Worm (Caenorhabditis elegans): ENCODE results near the gene tag-164.

tag-164 gene

DNA sequence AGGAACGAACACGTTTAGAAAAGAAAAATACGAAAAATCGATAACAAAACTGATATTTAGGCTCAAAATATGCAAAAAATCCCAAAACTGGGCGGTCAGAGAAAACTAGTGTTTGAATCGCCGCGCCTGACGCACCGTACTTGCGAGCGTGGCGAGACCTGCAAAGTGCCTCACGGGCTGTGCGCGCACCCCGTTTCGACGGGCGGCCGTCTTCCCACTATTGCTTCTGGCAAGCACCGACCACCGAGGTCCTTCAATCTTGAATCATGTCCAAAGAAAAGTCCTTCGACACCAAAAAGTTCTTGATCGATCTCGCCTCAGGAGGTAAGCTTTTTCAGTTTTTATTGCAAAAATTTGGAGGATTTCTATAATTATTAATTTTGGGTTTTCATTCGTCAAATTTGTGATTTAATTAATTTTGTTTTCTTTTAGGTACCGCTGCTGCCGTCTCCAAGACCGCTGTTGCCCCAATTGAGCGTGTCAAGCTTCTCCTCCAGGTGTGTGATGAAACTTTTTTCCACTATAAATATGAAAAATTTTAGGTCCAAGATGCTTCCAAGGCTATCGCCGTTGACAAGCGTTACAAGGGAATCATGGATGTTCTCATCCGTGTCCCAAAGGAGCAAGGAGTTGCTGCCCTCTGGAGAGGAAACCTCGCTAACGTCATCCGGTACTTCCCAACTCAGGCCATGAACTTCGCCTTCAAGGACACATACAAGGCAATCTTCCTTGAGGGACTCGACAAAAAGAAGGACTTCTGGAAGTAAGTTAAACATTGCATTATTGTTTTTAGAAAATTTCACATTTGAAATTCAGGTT, 3.8 kb downstream of the tag-164 start, which contains the start of gene ant-1.1 (continued):
- TF ChIP-seq unc-62 (GFP tag; optimal IDR thresholded peaks at IDR 0.05 in 1 of 2), result peak in 1 of 2 experiments; percentile 82
- no peak for TF ChIP-seq unc-62 (tag; optimal IDR thresholded peaks at IDR 0.05)
- peak; percentile 89 for TF ChIP-seq dmd-6 (GFP tag; IDR thresholded peaks at IDR 0.05)
- peak; percentile 4 to 50 for TF ChIP-seq mdl-1 (tag; optimal IDR thresholded peaks at IDR 0.05)
- peak; percentile 84 for TF ChIP-seq nhr-77 (tag; optimal IDR thresholded peaks at IDR 0.05)
- TF ChIP-seq ceh-20 (GFP tag; IDR thresholded peaks at IDR 0.05), result peak; percentile 85
- 0 out of 2 replicates have a peak, but pooled peaks have one; percentile 59 for TF ChIP-seq vab-7 (GFP tag; IDR thresholded peaks at IDR 0.05)
- peak; percentile 47; the same call in 1 of the 2 replicates for TF ChIP-seq Y48G9A.11 (GFP tag; IDR thresholded peaks at IDR 0.05)
- TF ChIP-seq daf-16 (GFP tag; optimal IDR thresholded peaks at IDR 0.05), result peak; percentile 35 to 52
- peak; percentile 59 for TF ChIP-seq daf-16 (tag; optimal IDR thresholded peaks at IDR 0.05)
- TF ChIP-seq ceh-32 (tag; optimal IDR thresholded peaks at IDR 0.05; ENCODE audit: poor library complexity), result no peak
- TF ChIP-seq Y5F2A.4 (GFP tag; optimal IDR thresholded peaks at IDR 0.05), result no peak
- peak; percentile 91 for TF ChIP-seq hlh-30 (tag; optimal IDR thresholded peaks at IDR 0.05; ENCODE audit: insufficient read depth)
- TF ChIP-seq arid-1 (GFP tag; conservative IDR thresholded peaks at IDR 0.05), result peak; percentile 90
- TF ChIP-seq lin-15B (tag; optimal IDR thresholded peaks at IDR 0.05), result peak; percentile 30
- peak; percentile 86 for TF ChIP-seq T20F7.1 (GFP tag; optimal IDR thresholded peaks at IDR 0.05)
- no peak for TF ChIP-seq nhr-10 (tag; optimal IDR thresholded peaks at IDR 0.05)
- TF ChIP-seq F10B5.3 (tag; optimal IDR thresholded peaks at IDR 0.05), result peak; percentile 70
- no peak for TF ChIP-seq fos-1 (tag; optimal IDR thresholded peaks at IDR 0.05)
- TF ChIP-seq ZK337.2 (GFP tag; IDR thresholded peaks at IDR 0.05), result peak; percentile 76
- TF ChIP-seq tra-1 (GFP tag; IDR thresholded peaks at IDR 0.05), result peak; percentile 81

DNA sequence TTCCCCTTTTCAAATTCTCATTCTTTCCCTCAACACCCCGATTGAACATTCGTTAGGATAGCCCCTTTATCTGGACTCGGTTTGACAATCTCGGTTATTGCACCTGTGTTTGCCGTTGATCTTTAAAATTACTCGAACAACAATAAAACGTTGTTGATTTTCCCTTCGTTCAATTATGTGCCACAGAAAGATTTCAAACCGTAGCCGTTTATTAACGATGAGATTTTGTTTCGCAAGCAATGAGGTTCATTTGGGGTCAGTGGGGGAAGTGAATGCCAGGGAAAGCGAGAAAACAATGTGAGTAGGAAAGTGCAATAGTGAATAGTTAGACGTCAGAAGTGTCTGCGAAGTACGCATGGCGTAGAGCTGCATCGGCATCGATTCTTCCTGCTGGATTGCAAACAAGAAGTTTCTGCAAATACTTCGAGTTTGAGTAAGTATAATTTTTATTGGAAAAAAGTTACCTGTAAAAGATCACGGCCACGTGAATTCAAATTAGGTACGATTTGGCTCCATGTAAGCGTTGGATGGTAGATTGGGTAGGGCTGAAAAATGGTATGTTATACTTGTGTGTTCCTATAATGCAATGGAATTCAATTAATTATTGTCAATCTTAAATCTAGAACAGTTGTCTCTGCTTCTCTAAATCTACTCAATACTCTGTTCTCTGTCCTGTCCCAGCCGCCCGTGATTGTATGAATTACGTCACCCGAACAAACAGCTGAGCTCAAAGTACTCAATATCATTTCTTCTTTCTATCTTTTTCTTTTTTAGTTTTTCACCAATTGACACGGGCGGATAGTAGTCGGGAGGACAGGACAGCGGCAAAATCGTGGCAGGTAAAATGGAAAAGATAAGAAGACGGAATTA, 5.4 kb downstream of the tag-164 start, which contains the start of gene kel-3:
Gene kel-3 (plus strand): TSS at position 328 of the 870 bp plus-strand sequence.
- peak; percentile 93 for TF ChIP-seq pqm-1 (tag; optimal IDR thresholded peaks at IDR 0.05)
- peak; percentile 88 for TF ChIP-seq mep-1 (tag; optimal IDR thresholded peaks at IDR 0.05)
- no peak for TF ChIP-seq mxl-2 (GFP tag; conservative IDR thresholded peaks at IDR 0.05)
- TF ChIP-seq nhr-111 (GFP tag; optimal IDR thresholded peaks at IDR 0.05), result no peak
- TF ChIP-seq ceh-32 (tag; optimal IDR thresholded peaks at IDR 0.05; ENCODE audit: poor library complexity), result no peak
- peak; percentile 85 for TF ChIP-seq Y48G9A.11 (GFP tag; IDR thresholded peaks at IDR 0.05)
- peak; percentile 12; the same call in 1 of the 2 replicates for TF ChIP-seq F26F4.8 (GFP tag; conservative IDR thresholded peaks at IDR 0.05)
- no peak for TF ChIP-seq ceh-82 (tag; optimal IDR thresholded peaks at IDR 0.05)
- TF ChIP-seq ztf-7 (tag; optimal IDR thresholded peaks at IDR 0.05), result no peak
- TF ChIP-seq aly-2 (tag; optimal IDR thresholded peaks at IDR 0.05), result peak; percentile 95
- peak; percentile 74 for TF ChIP-seq spr-3 (GFP tag; optimal IDR thresholded peaks at IDR 0.05)
- TF ChIP-seq ZK546.5 (tag; optimal IDR thresholded peaks at IDR 0.05), result peak in 1 of 2 experiments; percentile 63
- TF ChIP-seq pha-4 (GFP tag; IDR thresholded peaks at IDR 0.05), result peak; percentile 77; the same call in 1 of the 2 replicates
- TF ChIP-seq pha-4 (tag; optimal IDR thresholded peaks at IDR 0.05), result peak; percentile 18
- TF ChIP-seq Y105C5A.15 (GFP tag; IDR thresholded peaks at IDR 0.05), result peak; percentile 83
- TF ChIP-seq egl-43 (GFP tag; IDR thresholded peaks at IDR 0.05), result peak; percentile 70
- no peak for TF ChIP-seq ceh-62 (tag; optimal IDR thresholded peaks at IDR 0.05)
- TF ChIP-seq R02D3.7 (tag; optimal IDR thresholded peaks at IDR 0.05), result no peak
- TF ChIP-seq lin-39 (tag; optimal IDR thresholded peaks at IDR 0.05), result peak; percentile 58
- peak; percentile 82 for TF ChIP-seq lin-13 (GFP tag; optimal IDR thresholded peaks at IDR 0.05)
- peak; percentile 91 for TF ChIP-seq aha-1 (tag)
- peak; percentile 70; the same call in 1 of the 2 replicates for TF ChIP-seq Y75B8A.6 (GFP tag; IDR thresholded peaks at IDR 0.05)
- peak; percentile 85 for TF ChIP-seq nhr-6 (tag; optimal IDR thresholded peaks at IDR 0.05)
- TF ChIP-seq fkh-10 (GFP tag; optimal IDR thresholded peaks at IDR 0.05), result no peak
- peak; percentile 89 for TF ChIP-seq php-3 (GFP tag; IDR thresholded peaks at IDR 0.05)
- peak; percentile 63 for TF ChIP-seq cey-2 (tag; optimal IDR thresholded peaks at IDR 0.05; ENCODE audit: borderline replicate concordance, insufficient read depth)
- peak; percentile 7 for TF ChIP-seq lir-3 (tag; optimal IDR thresholded peaks at IDR 0.05)
- no peak for TF ChIP-seq zag-1 (tag; optimal IDR thresholded peaks at IDR 0.05)
- peak; percentile 92 for TF ChIP-seq F49E8.2 (tag; optimal IDR thresholded peaks at IDR 0.05; ENCODE audit: borderline replicate concordance)
